Fruit fly (Drosophila melanogaster) whole organism, wandering third instar larva: ENCODE data around the gene CG13654.

Experiments used
- Abd-B ChIP-seq: fragments of >200 bp; optimal IDR thresholded peaks from 2 replicates; lab custom pipeline; 2017; ENCODE audit warnings: missing biosample characterization, missing genetic modification characterization
- CG32264 ChIP-seq: fragments of 200-800 bp; sonication (Bioruptor generic); optimal IDR thresholded peaks from 2 replicates; lab custom pipeline; 2016; ENCODE audit warnings: missing biosample characterization, missing genetic modification characterization
- GATAd ChIP-seq: sonication (Bioruptor generic); optimal IDR thresholded peaks from 2 replicates; lab custom pipeline; 2016; ENCODE audit warnings: missing biosample characterization, missing genetic modification characterization
- Hr78 ChIP-seq: fragments of >200 bp; optimal IDR thresholded peaks from 2 replicates; lab custom pipeline; 2017; ENCODE audit warnings: missing biosample characterization, missing genetic modification characterization
- Myc ChIP-seq: fragments of >200 bp; optimal IDR thresholded peaks from 2 replicates; lab custom pipeline; 2017
- N ChIP-seq: fragments of >200 bp; optimal IDR thresholded peaks from 2 replicates; lab custom pipeline; 2018; ENCODE audit warnings: missing biosample characterization, missing external identifiers, missing genetic modification characterization
- OdsH ChIP-seq: fragments of 200-800 bp; sonication (Bioruptor generic); optimal IDR thresholded peaks from 2 replicates; lab custom pipeline; 2016; ENCODE audit warnings: missing biosample characterization, mild to moderate bottlenecking, missing genetic modification characterization
- Vsx2 ChIP-seq: fragments of 200-300, 225-300 bp; sonication (Bioruptor generic); optimal IDR thresholded peaks from 2 replicates; lab custom pipeline; 2018; ENCODE audit warnings: missing biosample characterization, missing genetic modification characterization; ENCODE audit not compliant: partially characterized antibody
- ey ChIP-seq: fragments of 200-800 bp; sonication (Bioruptor generic); optimal IDR thresholded peaks from 2 replicates; lab custom pipeline; 2016; ENCODE audit warnings: missing biosample characterization, missing genetic modification characterization
- lola ChIP-seq: fragments of >200 bp; optimal IDR thresholded peaks from 2 replicates; lab custom pipeline; 2017; ENCODE audit warnings: missing biosample characterization, missing genetic modification characterization
- sage ChIP-seq: fragments of 200-800 bp; sonication (Bioruptor generic); optimal IDR thresholded peaks from 2 replicates; lab custom pipeline; 2016; ENCODE audit warnings: missing biosample characterization, mild to moderate bottlenecking, missing genetic modification characterization
- tai ChIP-seq: sonication (Bioruptor generic); optimal IDR thresholded peaks from 2 replicates; lab custom pipeline; 2016; ENCODE audit warnings: missing biosample characterization, missing genetic modification characterization
- usp ChIP-seq: fragments of >200 bp; optimal IDR thresholded peaks from 2 replicates; lab custom pipeline; 2017; ENCODE audit warnings: missing biosample characterization, missing genetic modification characterization

- TF ChIP-seq N (GFP tag; lab: Kevin White, UChicago) = no peak
- no peak for TF ChIP-seq lola (GFP tag; lab: Kevin White, UChicago)
- no peak for TF ChIP-seq Myc (lab: Kevin White, UChicago)
- TF ChIP-seq Vsx2 = no peak
- no peak for TF ChIP-seq tai
- no peak for TF ChIP-seq GATAd (GFP tag; lab: Kevin White, UChicago)
- no peak for TF ChIP-seq sage (GFP tag; lab: Kevin White, UChicago)
- no peak for TF ChIP-seq Abd-B (GFP tag; lab: Kevin White, UChicago)
- no peak for TF ChIP-seq OdsH (GFP tag; lab: Kevin White, UChicago)
- TF ChIP-seq usp (GFP tag; lab: Kevin White, UChicago) = no peak
- no peak for TF ChIP-seq ey (GFP tag; lab: Kevin White, UChicago)
- no peak for TF ChIP-seq CG32264 (GFP tag; lab: Kevin White, UChicago)
- TF ChIP-seq Hr78 (GFP tag; lab: Kevin White, UChicago) = no peak
Measured at dm6 chr3R:25205413-25205977, 5.9 kb downstream of the CG13654 start.
